Worm (Caenorhabditis elegans) whole organism, early embryonic: Measurements from ENCODE around the gene str-145.

Experiments used
- B0310.2 ChIP-seq: sonication (generic microtip); optimal IDR thresholded peaks from 2 replicates; lab custom pipeline; 2016; ENCODE audit warnings: mild to moderate bottlenecking, missing genetic modification characterization, missing compliant biosample characterization
- F13C5.2 ChIP-seq: sonication (generic microtip); optimal IDR thresholded peaks from 2 replicates; lab custom pipeline; 2017; ENCODE audit warnings: mild to moderate bottlenecking, missing genetic modification characterization, inconsistent platforms, missing compliant biosample characterization
- aly-1 ChIP-seq: sonication (generic microtip); optimal IDR thresholded peaks from 2 replicates; lab custom pipeline; 2016; ENCODE audit warnings: missing genetic modification characterization, missing compliant biosample characterization
- ama-1 ChIP-seq: fragments of 150-350 bp; optimal IDR thresholded peaks from 2 replicates; lab custom pipeline; 2014
- ceh-13 ChIP-seq: fragments of 200-800 bp; sonication (Bioruptor generic); optimal IDR thresholded peaks from 2 replicates; lab custom pipeline; 2018; ENCODE audit warnings: mild to moderate bottlenecking, missing genetic modification characterization, missing compliant biosample characterization
- ceh-36 ChIP-seq: sonication (generic microtip); optimal IDR thresholded peaks from 2 replicates; lab custom pipeline; 2016; ENCODE audit warnings: missing genetic modification characterization, inconsistent platforms, missing compliant biosample characterization
- ets-7 ChIP-seq: sonication (generic microtip); optimal IDR thresholded peaks from 2 replicates; lab custom pipeline; 2016; ENCODE audit warnings: missing genotype, missing genetic modification characterization, missing compliant biosample characterization
- flt-1 ChIP-seq: fragments of 200-800 bp; sonication (Bioruptor generic); IDR thresholded peaks from 2 replicates; pipeline ENCODE4 v1.3.6; 2022; ENCODE audit warnings: missing genetic modification characterization, missing compliant biosample characterization
- hmbx-1 ChIP-seq: sonication (generic microtip); optimal IDR thresholded peaks from 2 replicates; lab custom pipeline; 2016; ENCODE audit warnings: mild to moderate bottlenecking, missing genetic modification characterization, missing compliant biosample characterization
- hmg-4 ChIP-seq: fragments of 200-800 bp; sonication (Bioruptor generic); optimal IDR thresholded peaks from 2 replicates; lab custom pipeline; 2018; ENCODE audit warnings: mild to moderate bottlenecking, missing genetic modification characterization, missing compliant biosample characterization
- hnd-1 ChIP-seq: sonication (generic microtip); optimal IDR thresholded peaks from 2 replicates; lab custom pipeline; 2016; ENCODE audit warnings: missing genetic modification characterization, missing compliant biosample characterization
- pes-1 ChIP-seq: fragments of 200-800 bp; sonication (Bioruptor generic); IDR thresholded peaks from 2 replicates; pipeline ENCODE4 v1.3.6; 2022; ENCODE audit warnings: missing genetic modification reagents, missing genetic modification characterization, missing compliant biosample characterization
- scrt-1 ChIP-seq: fragments of 200-800 bp; sonication (Bioruptor generic); IDR thresholded peaks from 2 replicates; pipeline ENCODE4 v1.3.6; 2022; ENCODE audit warnings: missing genetic modification characterization, missing compliant biosample characterization
- sea-1 ChIP-seq: fragments of 200-800 bp; sonication (Bioruptor generic); conservative IDR thresholded peaks from 2 replicates; pipeline ENCODE4 v1.3.6; 2022; ENCODE audit warnings: missing genetic modification characterization, missing compliant biosample characterization
- tbx-11 ChIP-seq: fragments of 200-800 bp; sonication (Bioruptor generic); IDR thresholded peaks from 2 replicates; pipeline ENCODE4 v1.3.6; 2022; ENCODE audit warnings: missing genetic modification characterization, missing compliant biosample characterization
- tbx-37 ChIP-seq: fragments of 200-800 bp; sonication (Bioruptor generic); conservative IDR thresholded peaks from 2 replicates; pipeline ENCODE4 v1.3.6; 2022; ENCODE audit warnings: missing genetic modification reagents, missing genetic modification characterization, missing compliant biosample characterization
- tra-4 ChIP-seq: sonication (generic microtip); optimal IDR thresholded peaks from 2 replicates; lab custom pipeline; 2017; ENCODE audit warnings: missing genetic modification characterization, missing compliant biosample characterization

Gene str-145

DNA sequence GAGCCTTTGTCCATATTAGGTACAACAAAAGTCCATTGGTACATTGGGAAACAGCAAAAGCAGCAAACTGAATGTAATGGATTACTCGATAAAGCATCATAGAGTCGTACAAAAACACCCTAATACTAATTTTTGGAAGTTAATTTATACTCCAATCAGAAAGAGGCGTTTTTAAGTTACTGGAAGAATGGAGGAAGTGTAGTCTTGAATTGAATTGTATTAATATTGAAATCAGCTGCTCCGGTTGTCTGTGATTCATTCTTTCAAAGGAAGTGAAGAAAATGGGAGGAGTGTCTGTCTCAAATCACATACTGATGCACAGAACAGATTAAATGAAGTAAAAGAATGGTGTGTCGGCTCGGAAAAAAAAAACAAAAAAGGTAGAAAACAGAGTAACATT lies 16.6 kb downstream of the str-145 start, which contains the start of gene str-131:
Gene str-131, minus strand, starts transcription at position 101 of the 400 bp plus-strand sequence.
- TF ChIP-seq B0310.2 (tag; lab: Kevin White, UChicago), result no peak

DNA sequence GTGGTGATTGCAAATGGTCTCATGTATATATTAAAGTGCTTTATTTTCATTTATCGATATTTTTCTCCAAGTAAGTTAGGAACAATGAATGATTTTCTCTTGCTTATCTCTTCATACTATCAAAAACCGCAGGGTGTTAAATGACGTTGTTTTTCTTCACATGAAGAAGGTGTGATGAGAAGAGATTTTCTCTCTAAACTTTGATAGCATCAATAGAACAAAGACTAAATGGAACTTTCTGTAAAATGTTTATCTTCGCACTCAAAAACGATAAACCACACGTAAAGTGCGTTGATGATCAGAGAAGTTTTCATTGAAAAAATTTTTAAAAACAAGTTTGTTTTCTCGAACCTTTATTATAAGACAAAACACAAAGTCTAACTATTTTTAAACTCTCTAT lies 18.3 kb downstream of the str-145 start:
- TF ChIP-seq sea-1 (GFP tag; lab: Robert Waterston, UW), result no peak
- TF ChIP-seq tra-4 (tag; lab: Kevin White, UChicago), result no peak
- no peak for TF ChIP-seq tbx-37 (GFP tag; lab: Robert Waterston, UW)
- TF ChIP-seq hnd-1, result no peak
- no peak for TF ChIP-seq ceh-13
- no peak for TF ChIP-seq tbx-11 (GFP tag; lab: Robert Waterston, UW)
- no peak for TF ChIP-seq hmbx-1 (tag; lab: Kevin White, UChicago)

DNA sequence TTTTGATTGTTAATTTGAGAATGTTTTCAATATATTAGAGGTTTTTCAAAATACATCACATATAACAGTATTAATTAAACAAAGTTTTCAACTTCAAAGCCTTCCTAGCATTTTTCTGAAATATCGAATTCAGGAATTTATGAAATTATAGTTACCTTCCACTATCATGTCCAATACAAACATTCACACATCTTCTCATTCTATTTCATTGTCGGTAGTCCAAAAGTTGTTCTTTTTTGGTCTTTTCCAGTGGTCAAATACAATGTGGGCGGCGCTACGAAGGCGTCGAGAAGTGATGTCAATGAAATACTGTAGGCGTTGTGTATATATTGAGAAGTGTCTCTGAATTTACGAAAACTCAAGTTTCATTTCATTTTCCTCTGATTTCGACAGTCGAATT lies 22.4 kb downstream of the str-145 start, which contains the start of gene catp-3:
Gene catp-3, plus strand, starts transcription at position 301 of the 400 bp plus-strand sequence.
- TF ChIP-seq tbx-37 (GFP tag; lab: Robert Waterston, UW) (no peak), hmbx-1 (tag; lab: Kevin White, UChicago) (no peak), F13C5.2 (tag; lab: Kevin White, UChicago) (no peak), ets-7 (tag; lab: Kevin White, UChicago) (no peak), ama-1 (lab: Kevin White, UChicago) (no peak), scrt-1 (no peak), B0310.2 (tag; lab: Kevin White, UChicago) (no peak)

DNA sequence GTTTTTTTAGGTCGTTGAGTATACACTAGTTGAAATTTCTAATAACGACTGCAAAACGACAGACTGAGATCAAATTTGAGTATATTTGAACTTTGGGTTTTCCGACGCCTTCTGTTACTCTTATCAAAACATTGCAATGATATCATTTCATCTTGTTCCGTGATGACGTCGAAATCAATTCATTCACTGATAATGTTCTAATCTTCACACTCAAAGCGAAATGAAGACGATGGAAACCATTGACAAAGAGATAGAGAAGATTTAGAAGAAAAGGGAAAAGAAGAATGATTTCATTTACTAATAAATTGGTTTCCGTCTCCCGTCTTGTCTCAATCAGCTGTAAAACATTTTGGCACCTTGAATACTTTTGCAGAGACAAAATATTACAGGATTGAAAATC lies 25.0 kb downstream of the str-145 start:
- TF ChIP-seq scrt-1, result no peak
- TF ChIP-seq tbx-11 (GFP tag; lab: Robert Waterston, UW), result no peak
- no peak for TF ChIP-seq hmbx-1 (tag; lab: Kevin White, UChicago)
- no peak for TF ChIP-seq hmg-4 (GFP tag; lab: Kevin White, UChicago)

DNA sequence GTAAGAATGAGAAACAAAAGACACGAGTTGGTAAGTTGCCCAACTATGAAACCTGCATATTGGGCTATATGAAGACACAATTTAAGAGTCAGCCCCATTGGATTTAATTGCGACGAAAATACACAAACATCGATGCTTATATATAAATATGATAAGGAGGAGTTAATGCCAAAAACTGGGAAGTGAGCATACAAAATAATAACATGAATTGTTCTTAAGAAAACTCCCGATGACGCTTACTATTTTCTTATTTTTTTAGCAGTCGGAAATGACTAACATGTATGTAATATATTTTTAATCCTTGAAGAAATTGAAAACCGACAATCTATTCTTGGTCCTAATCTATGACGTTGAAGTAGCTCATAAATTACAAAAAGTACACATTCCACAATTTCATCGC lies 26.1 kb downstream of the str-145 start, which contains the start of gene str-144:
Gene str-144, minus strand, starts transcription at position 101 of the 400 bp plus-strand sequence.
- TF ChIP-seq pes-1 (GFP tag; lab: Robert Waterston, UW) (no peak), F13C5.2 (tag; lab: Kevin White, UChicago) (no peak), flt-1 (GFP tag; lab: Robert Waterston, UW) (no peak), sea-1 (GFP tag; lab: Robert Waterston, UW) (no peak), hmg-4 (GFP tag; lab: Kevin White, UChicago) (no peak), ceh-36 (tag; lab: Kevin White, UChicago) (no peak), B0310.2 (tag; lab: Kevin White, UChicago) (no peak), hnd-1 (no peak), tra-4 (tag; lab: Kevin White, UChicago) (no peak), ets-7 (tag; lab: Kevin White, UChicago) (no peak), aly-1 (no peak), ceh-13 (no peak), hmbx-1 (tag; lab: Kevin White, UChicago) (no peak), tbx-37 (GFP tag; lab: Robert Waterston, UW) (no peak), tbx-11 (GFP tag; lab: Robert Waterston, UW) (no peak), ama-1 (lab: Kevin White, UChicago) (no peak), scrt-1 (no peak)

DNA sequence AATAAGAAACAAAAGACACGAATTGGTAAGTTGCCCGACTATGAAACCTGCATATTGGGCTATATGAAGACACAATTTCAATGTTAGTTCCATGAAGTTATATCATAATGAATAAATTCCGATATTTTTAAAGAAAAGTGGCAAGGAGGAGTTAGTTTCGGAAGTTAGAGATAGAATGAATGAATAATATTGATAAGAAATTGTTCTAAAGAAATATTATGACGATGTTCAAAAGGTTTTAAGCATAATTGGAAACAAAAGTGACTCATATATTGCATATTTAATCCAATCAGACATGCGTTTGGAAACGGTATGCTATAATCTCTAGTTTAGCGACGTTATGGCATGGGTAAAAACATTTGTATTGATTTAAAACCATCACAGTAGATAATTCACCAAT lies 28.5 kb downstream of the str-145 start, which contains the start of gene str-143:
Gene str-143, minus strand, starts transcription at position 101 of the 400 bp plus-strand sequence.
- no peak for TF ChIP-seq tra-4 (tag; lab: Kevin White, UChicago)
- no peak for TF ChIP-seq hmbx-1 (tag; lab: Kevin White, UChicago)
- no peak for TF ChIP-seq ceh-36 (tag; lab: Kevin White, UChicago)
- no peak for TF ChIP-seq B0310.2 (tag; lab: Kevin White, UChicago)
- TF ChIP-seq hmg-4 (GFP tag; lab: Kevin White, UChicago), result no peak
- no peak for TF ChIP-seq flt-1 (GFP tag; lab: Robert Waterston, UW)

DNA sequence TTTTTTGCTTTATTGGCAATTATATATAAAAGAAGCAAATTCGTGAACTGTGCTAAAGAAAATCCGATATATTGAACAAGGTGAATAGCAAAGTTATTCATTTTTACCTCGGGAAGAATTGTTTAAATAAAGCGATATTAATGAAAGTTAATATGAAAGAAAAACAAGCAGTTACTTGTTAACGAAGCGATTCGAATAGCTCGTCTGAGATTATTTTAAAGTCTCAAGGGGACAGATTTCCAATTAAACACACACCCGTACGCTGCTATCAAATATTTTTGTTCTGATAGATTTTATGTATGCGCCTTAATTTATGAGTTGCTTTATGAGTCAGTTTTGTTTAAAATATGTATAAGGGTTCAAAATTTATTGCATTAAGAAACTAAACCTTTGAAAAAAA lies 30.3 kb downstream of the str-145 start, which contains the start of gene str-140:
Gene str-140, minus strand, starts transcription at position 101 of the 400 bp plus-strand sequence.
- TF ChIP-seq hmbx-1 (tag; lab: Kevin White, UChicago) (no peak), scrt-1 (no peak)

DNA sequence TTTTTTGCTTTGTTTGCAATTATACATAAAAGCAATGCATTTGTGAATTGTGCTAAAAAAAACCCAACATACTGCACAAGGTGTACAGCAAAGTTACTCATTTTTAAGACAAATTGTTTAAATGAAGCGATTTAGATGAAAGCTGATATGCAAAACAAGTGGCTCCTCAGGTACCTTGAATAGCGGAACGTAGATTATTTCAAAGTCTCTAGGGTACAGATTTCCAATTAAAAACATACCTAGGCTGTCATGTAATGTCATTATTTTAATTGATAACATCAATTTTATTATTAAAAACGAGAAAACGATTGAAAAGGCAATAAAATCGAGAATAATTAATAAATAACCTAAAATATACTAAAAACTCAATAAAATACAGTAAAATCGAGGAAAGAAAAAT lies 36.1 kb downstream of the str-145 start, which contains the start of gene str-139:
Gene str-139, minus strand, starts transcription at position 101 of the 400 bp plus-strand sequence.
- TF ChIP-seq flt-1 (GFP tag; lab: Robert Waterston, UW), result no peak
- TF ChIP-seq ceh-13, result no peak
- no peak for TF ChIP-seq hmg-4 (GFP tag; lab: Kevin White, UChicago)
- TF ChIP-seq hmbx-1 (tag; lab: Kevin White, UChicago), result no peak
- TF ChIP-seq hnd-1, result no peak
- no peak for TF ChIP-seq ama-1 (lab: Kevin White, UChicago)
- TF ChIP-seq scrt-1, result no peak
- TF ChIP-seq pes-1 (GFP tag; lab: Robert Waterston, UW), result no peak
- TF ChIP-seq ets-7 (tag; lab: Kevin White, UChicago), result no peak
- TF ChIP-seq aly-1, result no peak

DNA sequence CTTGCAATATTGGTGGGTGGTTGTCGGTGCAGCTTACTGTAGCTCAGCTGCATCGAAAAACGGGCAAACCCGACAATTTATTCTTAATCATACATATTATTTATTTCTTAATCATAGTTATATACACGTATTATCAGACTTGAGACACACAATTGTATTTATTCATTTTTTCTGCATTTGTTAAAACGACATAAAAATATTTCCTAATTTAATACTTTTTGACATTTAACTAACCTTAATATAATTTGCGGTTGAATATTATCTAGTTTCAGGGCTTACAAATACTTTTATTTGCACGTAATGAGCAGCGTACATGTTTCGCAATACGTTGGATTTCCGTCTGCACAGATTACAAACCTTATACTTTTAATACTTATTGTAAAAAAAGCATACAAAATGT lies 39.8 kb downstream of the str-145 start, which contains the start of gene str-138:
Gene str-138, plus strand, starts transcription at position 301 of the 400 bp plus-strand sequence.
- TF ChIP-seq scrt-1 (no peak), tbx-11 (GFP tag; lab: Robert Waterston, UW) (no peak), tra-4 (tag; lab: Kevin White, UChicago) (no peak), hmg-4 (GFP tag; lab: Kevin White, UChicago) (no peak), F13C5.2 (tag; lab: Kevin White, UChicago) (no peak), aly-1 (no peak), hmbx-1 (tag; lab: Kevin White, UChicago) (no peak), ets-7 (tag; lab: Kevin White, UChicago) (no peak), flt-1 (GFP tag; lab: Robert Waterston, UW) (no peak), hnd-1 (no peak), B0310.2 (tag; lab: Kevin White, UChicago) (no peak), pes-1 (GFP tag; lab: Robert Waterston, UW) (no peak), ceh-36 (tag; lab: Kevin White, UChicago) (no peak), sea-1 (GFP tag; lab: Robert Waterston, UW) (no peak)
